Fruit fly (Drosophila melanogaster) S2 (cell line): Measurements from ENCODE around the gene Hydr2.

Experiments used
- CG8478 ChIP-seq: fragments of >200 bp; optimal IDR thresholded peaks from 2 replicates; lab custom pipeline; 2018
- CTCF ChIP-seq, 2 experiments: fragments of >200 bp; optimal IDR thresholded peaks; 2 replicates each; lab custom pipeline; 2018

DNA sequence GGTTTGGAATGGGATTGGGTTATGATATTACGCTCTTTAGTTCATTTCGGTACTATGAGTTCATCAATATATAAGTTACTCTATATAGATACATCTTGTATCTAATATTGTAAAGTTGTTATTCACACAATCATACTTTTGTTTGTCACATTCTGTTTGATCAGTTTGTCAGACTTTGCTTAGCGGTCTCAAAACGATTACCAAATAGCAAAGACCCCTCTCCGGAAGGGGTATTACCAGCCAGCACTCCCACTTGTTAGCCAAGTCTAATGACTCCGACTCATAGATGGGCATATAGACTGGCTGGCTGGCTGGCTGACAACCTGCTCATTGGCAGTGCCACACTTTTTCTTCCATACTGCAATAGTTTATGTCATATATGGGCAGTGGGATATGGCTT, 49.3 kb upstream of the Hydr2 start:
- TF ChIP-seq CG8478 (lab: Kevin White, UChicago) (no peak), CTCF (optimal IDR thresholded peaks at IDR 0.05; lab: Kevin White, UChicago) (no peak)
